Comparison of ENCODE assay signal across 3 worm cellular contexts in the genomic region with DNA sequence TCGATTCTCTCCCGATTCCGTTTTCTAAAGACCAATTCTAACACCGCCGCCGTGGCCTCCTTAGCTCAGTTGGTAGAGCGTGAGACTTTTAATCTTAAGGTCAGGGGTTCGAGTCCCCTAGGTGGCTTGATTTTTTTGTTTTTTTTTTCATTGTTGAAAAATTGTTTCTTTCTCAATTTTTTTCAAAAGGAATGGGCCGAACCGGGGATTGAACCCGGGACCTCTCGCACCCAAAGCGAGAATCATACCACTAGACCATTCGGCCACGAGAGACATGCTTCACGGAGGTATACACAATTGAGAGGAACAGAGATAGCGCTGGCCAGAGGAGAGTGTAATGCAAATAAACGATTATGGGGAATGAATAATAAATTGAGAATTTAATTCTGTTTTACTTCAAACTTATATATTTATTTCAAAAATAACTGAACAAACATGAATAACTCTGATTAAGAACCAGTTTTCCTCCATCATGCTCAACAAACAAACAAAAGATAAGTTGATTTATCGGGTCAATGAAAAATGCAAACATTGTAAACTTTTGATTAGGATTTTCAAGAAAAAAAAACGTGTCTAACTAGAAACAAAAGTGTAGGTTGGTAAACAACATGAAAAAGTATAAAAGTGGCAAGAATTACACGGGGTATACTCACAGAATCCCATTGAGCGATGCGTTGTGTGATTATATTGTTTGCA.
TF ChIP-seq lines count a peak whose summit lies in the region.

A gene (plus strand): TSS at position 646 of the 696 bp plus-strand sequence.

TF ChIP-seq in whole organism, L1 larva, 84 proteins besides CTCF, POLR2A, EP300 and RAD21 (continued from another document and continues in another):
- TF ChIP-seq tlp-1 (tag; optimal IDR thresholded peaks at IDR 0.05; lab: Kevin White, UChicago) (no peak), mep-1 (tag; optimal IDR thresholded peaks at IDR 0.05; lab: Kevin White, UChicago) (peak; percentile 88), snu-23 (GFP tag; optimal IDR thresholded peaks at IDR 0.05; lab: Kevin White, UChicago) (peak; percentile 90), pqm-1 (tag; optimal IDR thresholded peaks at IDR 0.05; lab: Kevin White, UChicago) (no peak), nhr-76 (tag; optimal IDR thresholded peaks at IDR 0.05; lab: Kevin White, UChicago) (no peak), nhr-19 (GFP tag; conservative IDR thresholded peaks at IDR 0.05; lab: Robert Waterston, UW) (peak; percentile 80), ztf-11 (tag; optimal IDR thresholded peaks at IDR 0.05; lab: Kevin White, UChicago) (peak in 1 of 2 experiments; percentile 38), snpc-4 (tag; optimal IDR thresholded peaks at IDR 0.05; lab: Kevin White, UChicago) (peak; percentile 55), mef-2 (tag; optimal IDR thresholded peaks at IDR 0.05; lab: Kevin White, UChicago) (no peak), pax-3 (tag; optimal IDR thresholded peaks at IDR 0.05; lab: Kevin White, UChicago) (peak; percentile 64), ceh-63 (GFP tag; optimal IDR thresholded peaks at IDR 0.05; lab: Kevin White, UChicago) (no peak), xbp-1 (tag; optimal IDR thresholded peaks at IDR 0.05; lab: Kevin White, UChicago) (peak; percentile 65), mdl-1 (tag; optimal IDR thresholded peaks at IDR 0.05; lab: Kevin White, UChicago) (peak in 1 of 2 experiments; percentile 51), nhr-11 (tag; optimal IDR thresholded peaks at IDR 0.05; lab: Kevin White, UChicago) (no peak), nhr-71 (tag; optimal IDR thresholded peaks at IDR 0.05; lab: Kevin White, UChicago) (peak; percentile 89), ama-1 (optimal IDR thresholded peaks at IDR 0.05; lab: Kevin White, UChicago) (no peak), jun-1 (tag; optimal IDR thresholded peaks at IDR 0.05; lab: Kevin White, UChicago) (peak; percentile 83), dpl-1 (GFP tag; optimal IDR thresholded peaks at IDR 0.05; lab: Kevin White, UChicago) (peak; percentile 39 to 58 (median 48)), nhr-90 (tag; optimal IDR thresholded peaks at IDR 0.05; lab: Kevin White, UChicago; ENCODE audit: poor library complexity) (peak; percentile 94), lin-15B (tag; optimal IDR thresholded peaks at IDR 0.05; lab: Kevin White, UChicago) (no peak), vab-15 (tag; optimal IDR thresholded peaks at IDR 0.05; lab: Kevin White, UChicago) (peak; percentile 2), irx-1 (tag; optimal IDR thresholded peaks at IDR 0.05; lab: Kevin White, UChicago) (peak; percentile 74), aly-2 (tag; optimal IDR thresholded peaks at IDR 0.05; lab: Kevin White, UChicago) (peak; percentile 39), lir-3 (tag; optimal IDR thresholded peaks at IDR 0.05; lab: Kevin White, UChicago; ENCODE audit: poor library complexity) (peak; percentile 44), hlh-17 (GFP tag; optimal IDR thresholded peaks at IDR 0.05; lab: Kevin White, UChicago; ENCODE audit: borderline replicate concordance) (no peak), nhr-28 (tag; optimal IDR thresholded peaks at IDR 0.05; lab: Kevin White, UChicago) (no peak), lsy-2 (tag; optimal IDR thresholded peaks at IDR 0.05; lab: Kevin White, UChicago) (no peak), unc-86 (tag; optimal IDR thresholded peaks at IDR 0.05; lab: Kevin White, UChicago) (peak; percentile 42), lin-14 (GFP tag; optimal IDR thresholded peaks at IDR 0.05; lab: Kevin White, UChicago) (peak; percentile 77), elt-2 (tag; optimal IDR thresholded peaks at IDR 0.05; lab: Kevin White, UChicago) (peak; percentile 83), egl-13 (tag; optimal IDR thresholded peaks at IDR 0.05; lab: Kevin White, UChicago) (peak; percentile 72), ztf-4 (tag; optimal IDR thresholded peaks at IDR 0.05; lab: Kevin White, UChicago) (no peak), unc-130 (tag; optimal IDR thresholded peaks at IDR 0.05; lab: Kevin White, UChicago) (no peak), ceh-82 (tag; optimal IDR thresholded peaks at IDR 0.05; lab: Kevin White, UChicago) (peak; percentile 41 to 65 (median 50)), nhr-47 (tag; optimal IDR thresholded peaks at IDR 0.05; lab: Kevin White, UChicago) (peak; percentile 91), egl-27 (tag; optimal IDR thresholded peaks at IDR 0.05; lab: Kevin White, UChicago) (no peak), nhr-20 (tag; optimal IDR thresholded peaks at IDR 0.05; lab: Kevin White, UChicago) (peak; percentile 85), dsc-1 (tag; optimal IDR thresholded peaks at IDR 0.05; lab: Kevin White, UChicago) (peak; percentile 79), sox-4 (tag; optimal IDR thresholded peaks at IDR 0.05; lab: Kevin White, UChicago) (peak; percentile 45), swsn-7 (tag; optimal IDR thresholded peaks at IDR 0.05; lab: Kevin White, UChicago) (peak; percentile 78), ets-5 (GFP tag; IDR thresholded peaks at IDR 0.05; lab: Robert Waterston, UW) (no peak)

TF ChIP-seq in whole organism, L3 larva, 47 proteins besides CTCF, POLR2A, EP300 and RAD21 (continued from another document):
- TF ChIP-seq nhr-23 (tag; optimal IDR thresholded peaks at IDR 0.05; lab: Kevin White, UChicago): peak; percentile 81
- TF ChIP-seq nhr-28 (tag; optimal IDR thresholded peaks at IDR 0.05; lab: Kevin White, UChicago): no peak
- no peak for TF ChIP-seq ceh-16 (tag; optimal IDR thresholded peaks at IDR 0.05; lab: Kevin White, UChicago)
- TF ChIP-seq lin-15B (tag; optimal IDR thresholded peaks at IDR 0.05; lab: Kevin White, UChicago): peak; percentile 67
- TF ChIP-seq egl-5 (tag; optimal IDR thresholded peaks at IDR 0.05; lab: Kevin White, UChicago): no peak
- no peak for TF ChIP-seq fkh-10 (GFP tag; optimal IDR thresholded peaks at IDR 0.05; lab: Kevin White, UChicago)
- peak in 1 of 3 experiments; percentile 76 for TF ChIP-seq elt-3 (tag; optimal IDR thresholded peaks at IDR 0.05; lab: Kevin White, UChicago)
- TF ChIP-seq hmg-11 (tag; optimal IDR thresholded peaks at IDR 0.05; lab: Kevin White, UChicago): peak; percentile 56
- TF ChIP-seq nhr-77 (tag; optimal IDR thresholded peaks at IDR 0.05; lab: Kevin White, UChicago): peak; percentile 70
- no peak for TF ChIP-seq unc-39 (tag; optimal IDR thresholded peaks at IDR 0.05; lab: Kevin White, UChicago)
- no peak for TF ChIP-seq ceh-9 (tag; optimal IDR thresholded peaks at IDR 0.05; lab: Kevin White, UChicago)
- TF ChIP-seq nhr-12 (tag; optimal IDR thresholded peaks at IDR 0.05; lab: Kevin White, UChicago): no peak
- peak; percentile 82 for TF ChIP-seq egl-27 (tag; optimal IDR thresholded peaks at IDR 0.05; lab: Kevin White, UChicago)
- no peak for TF ChIP-seq ama-1 (optimal IDR thresholded peaks at IDR 0.05; lab: Kevin White, UChicago)
- TF ChIP-seq nhr-11 (tag; optimal IDR thresholded peaks at IDR 0.05; lab: Kevin White, UChicago): peak; percentile 14
- TF ChIP-seq ztf-4 (tag; optimal IDR thresholded peaks at IDR 0.05; lab: Kevin White, UChicago): no peak
- TF ChIP-seq skn-1 (tag; optimal IDR thresholded peaks at IDR 0.05; lab: Kevin White, UChicago): peak; percentile 70
- peak; percentile 68 for TF ChIP-seq pqm-1 (tag; optimal IDR thresholded peaks at IDR 0.05; lab: Kevin White, UChicago)
- TF ChIP-seq mdl-1 (tag; optimal IDR thresholded peaks at IDR 0.05; lab: Kevin White, UChicago): peak; percentile 11
- TF ChIP-seq elt-2 (tag; optimal IDR thresholded peaks at IDR 0.05; lab: Kevin White, UChicago): peak; percentile 85
- no peak for TF ChIP-seq aly-2 (tag; optimal IDR thresholded peaks at IDR 0.05; lab: Kevin White, UChicago)
- no peak for TF ChIP-seq nfya-1 (tag; optimal IDR thresholded peaks at IDR 0.05; lab: Kevin White, UChicago; ENCODE audit: insufficient read depth)
- no peak for TF ChIP-seq daf-12 (tag; optimal IDR thresholded peaks at IDR 0.05; lab: Kevin White, UChicago)
- TF ChIP-seq nhr-67 (tag; optimal IDR thresholded peaks at IDR 0.05; lab: Kevin White, UChicago): no peak
- TF ChIP-seq ztf-11 (tag; optimal IDR thresholded peaks at IDR 0.05; lab: Kevin White, UChicago): no peak
- TF ChIP-seq mml-1 (tag; optimal IDR thresholded peaks at IDR 0.05; lab: Kevin White, UChicago): no peak
- peak; percentile 71 for TF ChIP-seq lsy-12 (tag; optimal IDR thresholded peaks at IDR 0.05; lab: Kevin White, UChicago)
- TF ChIP-seq ZK546.5 (tag; optimal IDR thresholded peaks at IDR 0.05; lab: Kevin White, UChicago): no peak
- TF ChIP-seq lin-39 (tag; optimal IDR thresholded peaks at IDR 0.05; lab: Kevin White, UChicago): peak; percentile 63
- no peak for TF ChIP-seq nhr-237 (tag; optimal IDR thresholded peaks at IDR 0.05; lab: Kevin White, UChicago)

TF ChIP-seq in whole organism, young adult, 124 proteins besides CTCF, POLR2A, EP300 and RAD21 (continued from another document and continues in another):
- TF ChIP-seq gei-17 (GFP tag; optimal IDR thresholded peaks at IDR 0.05; lab: Kevin White, UChicago) (peak; percentile 84), nfyb-1 (GFP tag; IDR thresholded peaks at IDR 0.05; lab: Robert Waterston, UW) (peak; percentile 96), ceh-100 (GFP tag; IDR thresholded peaks at IDR 0.05; lab: Robert Waterston, UW) (peak; percentile 83), sdz-38 (tag; optimal IDR thresholded peaks at IDR 0.05; lab: Kevin White, UChicago) (no peak), Y95B8A.8 (GFP tag; IDR thresholded peaks at IDR 0.05; lab: Robert Waterston, UW) (peak; percentile 88), F57A8.1 (GFP tag; optimal IDR thresholded peaks at IDR 0.05; lab: Kevin White, UChicago) (peak; percentile 47), C06A6.2 (GFP tag; conservative IDR thresholded peaks at IDR 0.05; lab: Robert Waterston, UW) (peak; percentile 82), attf-6 (GFP tag; IDR thresholded peaks at IDR 0.05; lab: Robert Waterston, UW) (peak; percentile 90), mel-28 (tag; optimal IDR thresholded peaks at IDR 0.05; lab: Kevin White, UChicago; ENCODE audit: borderline replicate concordance) (peak; percentile 38), lir-1 (GFP tag; conservative IDR thresholded peaks at IDR 0.05; lab: Robert Waterston, UW) (0 out of 2 replicates have a peak, but pooled peaks have one; percentile 22), madf-10 (tag; optimal IDR thresholded peaks at IDR 0.05; lab: Kevin White, UChicago) (peak; percentile 92), tbx-9 (tag; optimal IDR thresholded peaks at IDR 0.05; lab: Kevin White, UChicago; ENCODE audit: borderline replicate concordance) (peak; percentile 79), athp-1 (tag; optimal IDR thresholded peaks at IDR 0.05; lab: Kevin White, UChicago) (peak; percentile 90), pbrm-1 (GFP tag; IDR thresholded peaks at IDR 0.05; lab: Robert Waterston, UW) (peak; percentile 95), attf-5 (GFP tag; optimal IDR thresholded peaks at IDR 0.05; lab: Kevin White, UChicago) (peak; percentile 86), K12H6.12 (tag; optimal IDR thresholded peaks at IDR 0.05; lab: Kevin White, UChicago) (peak; percentile 81), ztf-18 (tag; optimal IDR thresholded peaks at IDR 0.05; lab: Kevin White, UChicago) (peak; percentile 86), cebp-1 (GFP tag; IDR thresholded peaks at IDR 0.05; lab: Robert Waterston, UW) (no peak), cebp-1 (tag; optimal IDR thresholded peaks at IDR 0.05; lab: Kevin White, UChicago) (peak; percentile 86), aptf-2 (GFP tag; conservative IDR thresholded peaks at IDR 0.05; lab: Robert Waterston, UW) (peak; percentile 60; the same call in 1 of the 2 replicates), F37B4.10 (GFP tag; IDR thresholded peaks at IDR 0.05; lab: Robert Waterston, UW) (0 out of 2 replicates have a peak, but pooled peaks have one; percentile 88), bed-2 (GFP tag; IDR thresholded peaks at IDR 0.05; lab: Robert Waterston, UW) (0 out of 2 replicates have a peak, but pooled peaks have one; percentile 54), him-1 (tag; optimal IDR thresholded peaks at IDR 0.05; lab: Kevin White, UChicago) (peak; percentile 99), T07F8.4 (tag; optimal IDR thresholded peaks at IDR 0.05; lab: Kevin White, UChicago) (peak; percentile 93), nhr-80 (tag; optimal IDR thresholded peaks at IDR 0.05; lab: Kevin White, UChicago) (peak; percentile 80), lag-1 (GFP tag; IDR thresholded peaks at IDR 0.05; lab: Robert Waterston, UW) (no peak), F22D6.2 (tag; optimal IDR thresholded peaks at IDR 0.05; lab: Kevin White, UChicago) (peak; percentile 85), atf-7 (tag; optimal IDR thresholded peaks at IDR 0.05; lab: Kevin White, UChicago) (peak; percentile 85), nhr-90 (tag; optimal IDR thresholded peaks at IDR 0.05; lab: Kevin White, UChicago) (peak; percentile 98), K11D2.4 (GFP tag; IDR thresholded peaks at IDR 0.05; lab: Robert Waterston, UW) (peak; percentile 93), ekl-4 (GFP tag; IDR thresholded peaks at IDR 0.05; lab: Robert Waterston, UW) (peak; percentile 89), F57C9.4 (tag; optimal IDR thresholded peaks at IDR 0.05; lab: Kevin White, UChicago) (no peak), fkh-3 (tag; optimal IDR thresholded peaks at IDR 0.05; lab: Kevin White, UChicago) (peak; percentile 84), lin-26 (GFP tag; IDR thresholded peaks at IDR 0.05; lab: Robert Waterston, UW) (peak; percentile 98), somi-1 (GFP tag; optimal IDR thresholded peaks at IDR 0.05; lab: Kevin White, UChicago) (peak; percentile 91), madf-3 (GFP tag; IDR thresholded peaks at IDR 0.05; lab: Robert Waterston, UW) (peak; percentile 85), F55B11.4 (tag; optimal IDR thresholded peaks at IDR 0.05; lab: Kevin White, UChicago; ENCODE audit: borderline replicate concordance, insufficient read depth) (no peak), unc-130 (GFP tag; optimal IDR thresholded peaks at IDR 0.05; lab: Kevin White, UChicago) (peak; percentile 74), Y79H2A.3 (GFP tag; conservative IDR thresholded peaks at IDR 0.05; lab: Robert Waterston, UW) (0 out of 2 replicates have a peak, but pooled peaks have one; percentile 52), F49E8.2 (tag; optimal IDR thresholded peaks at IDR 0.05; lab: Kevin White, UChicago; ENCODE audit: insufficient read depth) (peak; percentile 56), aptf-3 (GFP tag; IDR thresholded peaks at IDR 0.05; lab: Robert Waterston, UW) (peak; percentile 95), C17E4.6 (GFP tag; IDR thresholded peaks at IDR 0.05; lab: Robert Waterston, UW) (peak; percentile 93), snpc-4 (GFP tag; optimal IDR thresholded peaks at IDR 0.05; lab: Kevin White, UChicago) (peak; percentile 82), snpc-4 (tag; optimal IDR thresholded peaks at IDR 0.05; lab: Kevin White, UChicago) (peak; percentile 80 to 93 (median 88)), nhr-27 (tag; optimal IDR thresholded peaks at IDR 0.05; lab: Kevin White, UChicago) (peak; percentile 88), ztf-6 (GFP tag; IDR thresholded peaks at IDR 0.05; lab: Robert Waterston, UW) (peak; percentile 88), hsf-1 (GFP tag; IDR thresholded peaks at IDR 0.05; lab: Robert Waterston, UW) (peak; percentile 87), snpc-1.1 (tag; optimal IDR thresholded peaks at IDR 0.05; lab: Kevin White, UChicago; ENCODE audit: insufficient read depth) (peak; percentile 83), mxl-1 (tag; optimal IDR thresholded peaks at IDR 0.05; lab: Kevin White, UChicago) (peak; percentile 93), nfya-1 (tag; optimal IDR thresholded peaks at IDR 0.05; lab: Kevin White, UChicago; ENCODE audit: borderline replicate concordance, insufficient read depth) (no peak), egrh-3 (GFP tag; IDR thresholded peaks at IDR 0.05; lab: Robert Waterston, UW) (no peak), sptf-2 (GFP tag; optimal IDR thresholded peaks at IDR 0.05; lab: Kevin White, UChicago) (peak; percentile 89), ztf-22 (GFP tag; optimal IDR thresholded peaks at IDR 0.05; lab: Kevin White, UChicago) (peak; percentile 74), rec-8 (tag; optimal IDR thresholded peaks at IDR 0.05; lab: Kevin White, UChicago) (peak; percentile 94 to 97), zfh-2 (GFP tag; conservative IDR thresholded peaks at IDR 0.05; lab: Robert Waterston, UW) (peak; percentile 80; the same call in 1 of the 2 replicates), F33H1.4 (GFP tag; IDR thresholded peaks at IDR 0.05; lab: Robert Waterston, UW) (peak; percentile 62), rcor-1 (GFP tag; IDR thresholded peaks at IDR 0.05; lab: Robert Waterston, UW) (peak; percentile 91), nfya-2 (GFP tag; IDR thresholded peaks at IDR 0.05; lab: Robert Waterston, UW) (no peak), lsl-1 (GFP tag; optimal IDR thresholded peaks at IDR 0.05; lab: Kevin White, UChicago) (peak; percentile 73)
